Worm (Caenorhabditis elegans): Measurements from ENCODE around the gene mrps-28.

Gene mrps-28

ce11 chrV:19622440-19622914, 21.6 kb upstream of the mrps-28 start, which contains the start of gene Y43F8C.3:
Gene Y43F8C.3, minus strand, starts transcription at chrV:19622626.
- TF ChIP-seq snpc-4 (tag; optimal IDR thresholded peaks at IDR 0.05) (peak; percentile 3), lin-39 (tag; optimal IDR thresholded peaks at IDR 0.05) (peak; percentile 89), nhr-28 (tag; optimal IDR thresholded peaks at IDR 0.05) (no peak), hmg-11 (tag; optimal IDR thresholded peaks at IDR 0.05) (peak; percentile 92), tbx-2 (tag; optimal IDR thresholded peaks at IDR 0.05) (no peak), sea-2 (GFP tag; optimal IDR thresholded peaks at IDR 0.05) (no peak), nhr-237 (tag; optimal IDR thresholded peaks at IDR 0.05) (no peak), pha-4 (tag; optimal IDR thresholded peaks at IDR 0.05) (peak; percentile 76), nhr-23 (tag; optimal IDR thresholded peaks at IDR 0.05) (peak; percentile 48), skn-1 (tag; optimal IDR thresholded peaks at IDR 0.05) (peak; percentile 37), elt-2 (tag; optimal IDR thresholded peaks at IDR 0.05) (peak; percentile 62), lsy-12 (tag; optimal IDR thresholded peaks at IDR 0.05) (peak; percentile 11), unc-62 (GFP tag; optimal IDR thresholded peaks at IDR 0.05) (peak; percentile 35), nhr-25 (tag; optimal IDR thresholded peaks at IDR 0.05) (peak; percentile 20), nfya-1 (tag; optimal IDR thresholded peaks at IDR 0.05; ENCODE audit: insufficient read depth) (peak; percentile 86), ceh-28 (tag; optimal IDR thresholded peaks at IDR 0.05) (no peak), egl-5 (tag; optimal IDR thresholded peaks at IDR 0.05) (peak; percentile 66), elt-1 (tag; optimal IDR thresholded peaks at IDR 0.05) (no peak), lin-15B (tag; optimal IDR thresholded peaks at IDR 0.05) (peak; percentile 36), jun-1 (tag; optimal IDR thresholded peaks at IDR 0.05) (peak; percentile 69), nhr-11 (tag; optimal IDR thresholded peaks at IDR 0.05) (peak; percentile 23), ama-1 (optimal IDR thresholded peaks at IDR 0.05) (peak; percentile 51), fkh-10 (GFP tag; optimal IDR thresholded peaks at IDR 0.05) (peak; percentile 53)

- TF ChIP-seq pha-4 (tag; optimal IDR thresholded peaks at IDR 0.05) (peak; percentile 5), nhr-28 (tag; optimal IDR thresholded peaks at IDR 0.05) (no peak)
Observed at ce11 chrV:19623523-19624312, 20.3 kb upstream of the mrps-28 start.

ce11 chrV:19624749-19625148, 19.3 kb upstream of the mrps-28 start, which contains the start of gene dyf-19:
Gene dyf-19, plus strand, starts transcription at chrV:19625049.
- no peak for TF ChIP-seq nhr-76 (tag; optimal IDR thresholded peaks at IDR 0.05)
- TF ChIP-seq lin-15B (tag; optimal IDR thresholded peaks at IDR 0.05) = no peak
- TF ChIP-seq ceh-9 (tag; optimal IDR thresholded peaks at IDR 0.05) = no peak
- no peak for TF ChIP-seq nfya-1 (tag; optimal IDR thresholded peaks at IDR 0.05; ENCODE audit: insufficient read depth)
- TF ChIP-seq egl-27 (tag; optimal IDR thresholded peaks at IDR 0.05) = no peak
- TF ChIP-seq skn-1 (tag; optimal IDR thresholded peaks at IDR 0.05) = no peak

ce11 chrV:19625719-19626118, 18.3 kb upstream of the mrps-28 start:
- TF ChIP-seq nhr-77 (tag; optimal IDR thresholded peaks at IDR 0.05) (no peak), lin-39 (tag; optimal IDR thresholded peaks at IDR 0.05) (no peak), nfya-1 (tag; optimal IDR thresholded peaks at IDR 0.05; ENCODE audit: insufficient read depth) (no peak), mml-1 (tag; optimal IDR thresholded peaks at IDR 0.05) (no peak), daf-12 (tag; optimal IDR thresholded peaks at IDR 0.05) (no peak), ceh-82 (tag; optimal IDR thresholded peaks at IDR 0.05) (no peak), eor-1 (tag; optimal IDR thresholded peaks at IDR 0.05) (no peak), nhr-12 (tag; optimal IDR thresholded peaks at IDR 0.05) (no peak), nhr-11 (tag; optimal IDR thresholded peaks at IDR 0.05) (no peak), nhr-43 (tag; optimal IDR thresholded peaks at IDR 0.05; ENCODE audit: poor library complexity, severe bottlenecking) (no peak), ZK546.5 (tag; optimal IDR thresholded peaks at IDR 0.05) (no peak), nhr-76 (tag; optimal IDR thresholded peaks at IDR 0.05) (no peak), egl-5 (tag; optimal IDR thresholded peaks at IDR 0.05) (no peak), fos-1 (tag; optimal IDR thresholded peaks at IDR 0.05) (no peak), nhr-67 (tag; optimal IDR thresholded peaks at IDR 0.05) (no peak), fkh-10 (GFP tag; optimal IDR thresholded peaks at IDR 0.05) (no peak), ceh-16 (tag; optimal IDR thresholded peaks at IDR 0.05) (no peak)

Measured in whole organism, L3 larva.